Worm (Caenorhabditis elegans): ENCODE data around the gene lmd-5.

lmd-5 gene

DNA sequence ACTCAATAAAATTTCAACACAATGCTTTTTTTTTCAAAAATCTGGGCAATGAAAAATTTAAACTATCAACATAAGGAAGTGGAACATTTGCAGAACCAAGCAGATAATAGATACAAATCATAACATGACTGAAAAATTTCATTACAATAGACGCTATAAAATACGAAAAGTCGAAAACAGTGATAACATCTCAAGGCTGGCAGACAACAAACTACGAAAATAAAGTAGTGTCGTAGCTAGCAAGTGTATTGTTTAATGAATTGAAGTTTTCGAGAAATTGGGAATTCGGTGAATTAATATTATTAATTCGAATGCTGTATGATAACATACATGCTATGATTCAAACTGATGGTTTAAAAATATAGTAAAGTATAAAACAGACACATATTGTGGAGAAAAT lies 26.6 kb upstream of the lmd-5 start:
- TF ChIP-seq dao-5 (tag; optimal IDR thresholded peaks at IDR 0.05) = no peak
- no peak for TF ChIP-seq him-1 (tag; optimal IDR thresholded peaks at IDR 0.05)
- TF ChIP-seq W03F9.2 (tag; optimal IDR thresholded peaks at IDR 0.05) = no peak

DNA sequence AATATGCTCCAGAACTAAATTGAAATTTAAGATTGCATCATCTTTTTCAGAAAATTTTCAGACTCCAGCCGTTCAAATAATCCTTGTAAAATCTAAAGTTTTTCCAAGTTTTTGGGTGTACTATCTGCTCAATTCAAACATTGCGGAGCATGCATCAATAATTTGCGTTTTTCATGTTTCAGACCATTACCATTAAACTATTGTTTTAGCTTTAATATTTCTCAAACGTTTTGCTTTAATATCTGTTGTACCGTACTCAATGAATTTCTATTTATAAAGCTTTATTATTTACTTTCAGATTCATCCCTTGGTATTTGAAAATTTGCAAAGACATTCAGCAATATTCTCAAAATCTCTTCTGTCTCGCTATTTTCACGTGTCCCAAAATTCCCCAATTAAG lies 20.2 kb upstream of the lmd-5 start, which contains the start of gene odr-2:
Gene odr-2, plus strand, starts transcription at position 301 of the 400 bp plus-strand sequence.
- TF ChIP-seq him-1 (tag; optimal IDR thresholded peaks at IDR 0.05) = no peak
- TF ChIP-seq W03F9.2 (tag; optimal IDR thresholded peaks at IDR 0.05) = no peak
- no peak for TF ChIP-seq dao-5 (tag; optimal IDR thresholded peaks at IDR 0.05)

DNA sequence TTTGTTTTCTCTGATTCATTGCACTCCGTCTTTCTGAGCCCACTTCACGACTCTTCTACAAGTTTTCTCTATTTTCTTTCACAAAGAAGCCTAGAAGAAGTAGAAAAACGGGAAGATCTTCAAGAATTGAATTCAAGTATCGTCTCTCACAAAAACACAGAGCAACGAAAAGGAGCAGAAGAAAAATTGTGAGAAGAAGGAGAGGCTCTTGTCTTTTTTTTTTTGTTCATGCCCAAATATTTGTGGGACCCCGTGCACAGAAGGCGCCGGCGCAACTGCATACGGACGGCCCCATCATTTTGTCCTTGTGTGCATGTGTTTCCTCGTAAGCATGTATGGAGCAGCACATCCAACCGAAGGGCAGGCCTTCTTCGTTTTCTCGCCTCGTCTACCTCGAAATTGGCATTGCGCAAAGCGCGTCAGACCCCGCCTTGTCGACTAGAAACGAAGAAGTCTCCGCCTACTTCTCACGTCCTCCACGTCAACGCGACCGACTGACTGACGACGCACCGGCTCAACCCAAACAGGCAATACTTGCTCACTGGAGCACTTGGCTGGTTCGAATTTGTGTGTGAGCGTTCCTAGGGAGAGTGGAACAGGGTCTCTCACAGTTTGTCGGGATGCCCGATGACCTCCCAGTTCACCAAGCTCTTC lies 16.8 kb upstream of the lmd-5 start:
- TF ChIP-seq dao-5 (tag; optimal IDR thresholded peaks at IDR 0.05) = no peak
- TF ChIP-seq W03F9.2 (tag; optimal IDR thresholded peaks at IDR 0.05) = no peak
- TF ChIP-seq him-1 (tag; optimal IDR thresholded peaks at IDR 0.05) = peak; percentile 17

DNA sequence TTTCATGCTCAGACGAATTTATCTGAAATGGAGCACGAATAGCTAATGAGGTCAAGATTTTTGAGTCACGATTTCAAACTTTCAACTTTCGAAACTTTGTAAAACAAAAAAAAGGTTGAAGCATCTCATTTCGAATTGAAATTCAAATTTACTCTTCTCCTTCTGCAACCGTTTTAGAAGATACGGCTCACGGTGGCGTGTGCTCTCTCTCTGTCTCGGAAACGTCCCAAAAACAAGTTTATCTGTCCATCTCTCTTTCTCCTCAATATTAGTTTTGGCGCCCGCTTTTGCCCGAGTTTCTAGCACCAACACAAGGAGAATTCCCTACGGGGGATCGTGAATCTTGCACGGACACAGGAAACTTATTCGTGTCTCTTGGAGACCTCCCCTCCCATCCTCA lies 13.1 kb upstream of the lmd-5 start:
- TF ChIP-seq W03F9.2 (tag; optimal IDR thresholded peaks at IDR 0.05) = no peak
- no peak for TF ChIP-seq dao-5 (tag; optimal IDR thresholded peaks at IDR 0.05)
- TF ChIP-seq him-1 (tag; optimal IDR thresholded peaks at IDR 0.05) = no peak

DNA sequence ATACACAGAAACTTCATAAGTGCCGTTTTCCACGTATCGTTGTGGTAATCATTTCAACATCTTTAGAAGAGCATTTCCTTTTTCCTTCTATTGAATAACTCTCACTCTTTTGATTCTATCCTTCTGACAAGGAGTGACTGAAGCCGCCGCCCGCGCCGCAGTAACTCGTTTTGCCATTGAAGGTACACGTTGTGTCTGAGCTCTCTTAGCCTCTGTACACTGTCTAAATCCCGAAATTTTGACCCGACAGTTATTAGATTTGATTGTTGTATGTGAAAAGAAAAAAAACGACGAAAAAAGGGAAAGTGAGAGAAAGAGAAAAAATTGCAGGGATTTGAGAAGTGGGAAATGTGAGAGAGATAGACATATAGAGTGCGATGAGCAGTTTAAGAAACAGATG lies 12.2 kb upstream of the lmd-5 start:
- TF ChIP-seq W03F9.2 (tag; optimal IDR thresholded peaks at IDR 0.05) (no peak), him-1 (tag; optimal IDR thresholded peaks at IDR 0.05) (no peak), dao-5 (tag; optimal IDR thresholded peaks at IDR 0.05) (no peak)

DNA sequence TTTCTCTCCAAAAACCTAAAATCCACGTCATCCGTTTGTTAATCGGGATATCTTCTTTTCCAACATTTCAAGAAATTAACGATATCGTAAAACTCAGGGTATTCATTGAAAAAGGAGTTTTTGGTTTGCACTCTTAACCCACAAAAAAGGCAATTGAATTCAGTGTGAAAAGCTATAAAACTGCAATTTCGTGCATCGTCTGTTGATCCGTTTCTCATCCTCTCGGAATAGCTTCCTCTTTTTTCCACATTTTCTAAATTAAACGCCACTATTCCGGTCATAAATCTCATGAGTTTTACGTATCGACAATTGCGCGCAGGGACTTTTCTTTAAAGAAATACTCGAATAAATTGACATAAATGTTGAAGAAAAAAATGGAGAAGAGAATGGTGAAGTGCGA lies 11.2 kb upstream of the lmd-5 start:
- TF ChIP-seq dao-5 (tag; optimal IDR thresholded peaks at IDR 0.05) = no peak
- TF ChIP-seq W03F9.2 (tag; optimal IDR thresholded peaks at IDR 0.05) = no peak
- no peak for TF ChIP-seq him-1 (tag; optimal IDR thresholded peaks at IDR 0.05)

DNA sequence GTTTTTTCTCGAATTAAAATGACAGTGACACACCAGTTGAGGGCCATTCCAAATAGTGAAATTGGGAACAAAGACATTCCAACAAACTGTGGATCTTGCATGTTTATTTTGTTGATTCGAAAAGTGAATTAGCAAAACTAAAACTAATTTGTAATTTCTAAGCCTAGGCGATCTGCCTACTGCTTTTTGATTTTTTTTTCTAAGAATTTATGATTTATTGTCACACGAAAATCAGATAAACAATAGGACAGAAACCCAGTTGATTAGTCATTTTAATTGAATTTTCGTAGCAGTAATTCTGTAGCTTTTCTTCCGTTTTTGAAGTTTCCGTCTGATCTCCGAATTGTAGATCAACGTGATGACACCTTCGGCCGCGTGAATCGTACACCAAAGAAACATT lies 4.7 kb upstream of the lmd-5 start, which contains the start of gene srx-33:
Gene srx-33, minus strand, starts transcription at position 101 of the 400 bp plus-strand sequence.
- TF ChIP-seq dao-5 (tag; optimal IDR thresholded peaks at IDR 0.05) (no peak), him-1 (tag; optimal IDR thresholded peaks at IDR 0.05) (no peak), W03F9.2 (tag; optimal IDR thresholded peaks at IDR 0.05) (no peak)

DNA sequence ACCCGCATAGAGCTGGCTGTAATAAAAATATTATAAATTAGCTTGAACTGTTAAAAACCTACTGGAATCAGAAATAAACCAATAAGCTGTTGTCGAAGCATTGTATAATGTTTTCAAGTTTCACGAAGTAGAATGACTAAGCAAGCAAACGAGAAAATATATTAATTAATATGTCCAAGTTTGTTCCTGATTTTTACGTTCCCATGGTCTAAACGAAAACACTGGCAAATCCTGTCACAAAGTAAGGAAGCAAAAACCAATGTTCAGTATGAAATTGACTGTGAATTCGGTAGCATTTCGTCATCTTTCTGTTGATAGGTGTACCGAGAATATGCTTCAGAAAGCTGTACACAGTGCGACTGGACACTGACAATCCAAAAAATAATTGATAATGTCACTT lies 3.3 kb upstream of the lmd-5 start, which contains the start of gene srx-34:
Gene srx-34, minus strand, starts transcription at position 101 of the 400 bp plus-strand sequence.
- TF ChIP-seq W03F9.2 (tag; optimal IDR thresholded peaks at IDR 0.05) = no peak
- no peak for TF ChIP-seq him-1 (tag; optimal IDR thresholded peaks at IDR 0.05)
- TF ChIP-seq dao-5 (tag; optimal IDR thresholded peaks at IDR 0.05) = no peak

DNA sequence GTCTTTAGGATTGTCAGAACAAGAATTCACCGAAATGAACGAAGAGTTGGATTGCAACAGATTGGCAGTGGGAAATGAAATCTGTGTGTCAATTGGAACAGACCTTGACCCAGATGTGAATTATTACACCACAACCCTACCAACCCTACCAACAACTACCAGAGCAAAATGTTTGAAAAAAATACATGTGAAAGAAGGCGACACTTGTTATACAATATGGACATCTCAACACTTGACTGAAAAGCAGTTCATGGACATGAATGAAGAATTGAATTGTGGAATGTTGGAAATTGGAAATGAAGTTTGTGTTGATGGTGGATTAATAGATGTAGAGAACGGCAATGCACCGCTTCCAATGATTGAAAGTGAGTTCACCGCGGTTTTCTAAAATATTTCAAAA lies 521 bp downstream of the lmd-5 start:
- TF ChIP-seq him-1 (tag; optimal IDR thresholded peaks at IDR 0.05) = no peak
- no peak for TF ChIP-seq W03F9.2 (tag; optimal IDR thresholded peaks at IDR 0.05)
- TF ChIP-seq dao-5 (tag; optimal IDR thresholded peaks at IDR 0.05) = no peak

DNA sequence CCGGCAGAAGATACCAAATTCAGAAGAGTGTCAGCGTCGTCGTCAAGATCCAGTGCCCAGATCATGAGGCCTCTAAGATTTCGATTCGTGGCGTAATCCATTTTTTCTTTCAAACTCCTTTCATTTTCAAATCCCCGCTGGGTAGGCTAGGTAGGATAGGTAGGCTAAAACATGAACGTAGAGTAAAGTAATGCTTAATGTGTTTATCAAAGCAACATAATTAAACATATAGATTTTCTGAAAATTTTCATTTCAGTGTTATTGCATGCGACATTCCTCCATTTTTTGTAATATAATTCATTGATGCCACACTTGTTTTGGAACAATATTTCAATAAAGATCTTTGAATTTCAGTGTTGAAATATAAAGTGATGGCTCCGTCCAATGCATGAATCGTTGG lies 6.0 kb downstream of the lmd-5 start, which contains the start of gene T01C4.8:
Gene T01C4.8, minus strand, starts transcription at position 101 of the 400 bp plus-strand sequence.
- no peak for TF ChIP-seq W03F9.2 (tag; optimal IDR thresholded peaks at IDR 0.05)
- TF ChIP-seq him-1 (tag; optimal IDR thresholded peaks at IDR 0.05) = no peak
- TF ChIP-seq dao-5 (tag; optimal IDR thresholded peaks at IDR 0.05) = no peak

DNA sequence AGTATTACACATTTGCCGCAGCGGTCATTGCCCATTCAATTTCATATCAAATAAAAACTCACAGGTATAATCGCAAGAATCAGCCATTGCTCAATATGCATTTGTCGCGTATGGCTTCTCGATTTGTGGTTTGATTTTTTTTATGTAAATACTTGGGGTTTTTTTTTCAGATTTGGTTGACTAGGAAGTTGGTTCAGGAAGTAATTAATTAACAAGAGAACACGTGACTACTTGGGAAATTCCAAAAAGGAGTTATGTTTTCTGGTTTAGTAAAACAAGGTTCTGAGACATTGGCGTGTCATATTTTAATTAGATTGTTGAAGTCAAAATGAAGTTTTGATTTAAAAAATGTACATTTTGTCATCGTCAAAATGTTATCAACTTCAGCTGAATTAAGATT lies 7.5 kb downstream of the lmd-5 start, which contains the start of gene srx-36:
Gene srx-36, minus strand, starts transcription at position 101 of the 400 bp plus-strand sequence.
- TF ChIP-seq him-1 (tag; optimal IDR thresholded peaks at IDR 0.05) = no peak
- no peak for TF ChIP-seq dao-5 (tag; optimal IDR thresholded peaks at IDR 0.05)
- TF ChIP-seq W03F9.2 (tag; optimal IDR thresholded peaks at IDR 0.05) = no peak

DNA sequence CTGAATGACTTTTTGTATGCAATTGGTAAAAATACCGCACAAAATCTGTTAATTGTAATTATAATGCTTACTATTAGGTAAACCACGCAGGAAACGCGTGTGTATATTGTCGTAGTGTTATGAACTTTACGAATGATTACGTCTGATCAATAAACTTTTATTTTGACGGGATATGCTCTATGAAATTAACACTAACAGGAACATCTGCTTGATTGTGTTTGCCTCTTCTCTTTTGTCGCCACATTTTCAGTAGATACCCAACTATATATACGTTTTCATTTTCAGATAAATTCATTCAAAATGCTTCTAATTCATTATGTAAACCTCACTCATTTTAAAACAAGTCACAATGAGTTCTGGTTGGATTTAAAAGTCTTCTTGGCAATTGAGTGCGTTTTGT lies 8.8 kb downstream of the lmd-5 start, which contains the start of gene sre-10:
Gene sre-10, plus strand, starts transcription at position 301 of the 400 bp plus-strand sequence.
- TF ChIP-seq him-1 (tag; optimal IDR thresholded peaks at IDR 0.05) = no peak
- no peak for TF ChIP-seq W03F9.2 (tag; optimal IDR thresholded peaks at IDR 0.05)
- no peak for TF ChIP-seq dao-5 (tag; optimal IDR thresholded peaks at IDR 0.05)

DNA sequence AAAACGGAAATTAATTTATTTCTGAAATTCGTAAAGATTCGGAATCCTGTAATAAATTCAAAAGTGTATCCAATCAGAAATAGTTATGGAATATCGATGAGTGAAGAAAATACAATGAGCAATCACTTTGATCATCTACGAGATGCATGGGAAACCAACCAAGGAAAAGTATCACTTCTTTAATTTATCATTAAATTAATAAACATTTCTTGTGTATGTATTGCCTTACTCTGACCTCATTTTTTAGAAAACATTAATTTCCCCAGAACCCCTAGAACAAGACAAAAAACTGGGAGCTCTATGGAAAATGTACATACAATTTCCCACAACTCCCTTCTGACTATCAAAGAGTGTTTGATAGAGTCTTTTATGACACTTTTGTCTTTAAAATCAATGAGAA lies 10.5 kb downstream of the lmd-5 start, which contains the start of gene F10D2.16:
Gene F10D2.16, plus strand, starts transcription at position 301 of the 400 bp plus-strand sequence.
- TF ChIP-seq W03F9.2 (tag; optimal IDR thresholded peaks at IDR 0.05) (no peak), him-1 (tag; optimal IDR thresholded peaks at IDR 0.05) (no peak)

DNA sequence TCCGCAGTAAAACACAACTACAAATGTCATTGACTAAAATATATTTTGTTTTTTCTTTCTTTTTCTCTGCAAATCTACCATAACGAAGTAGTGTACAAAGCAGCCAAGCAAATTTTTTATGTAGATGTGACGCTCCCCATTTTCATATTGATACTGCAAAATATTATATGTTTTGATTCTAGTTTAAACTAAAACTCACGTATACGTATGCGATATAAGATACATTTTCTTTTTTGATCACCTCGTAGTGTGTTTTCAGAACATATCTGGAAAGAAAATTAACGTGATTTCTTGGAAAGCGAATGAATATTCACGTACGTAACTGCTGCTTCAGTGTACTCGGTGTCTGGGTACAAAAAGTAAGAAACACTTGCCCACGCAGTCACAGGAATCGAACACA lies 13.4 kb downstream of the lmd-5 start:
- no peak for TF ChIP-seq dao-5 (tag; optimal IDR thresholded peaks at IDR 0.05)

DNA sequence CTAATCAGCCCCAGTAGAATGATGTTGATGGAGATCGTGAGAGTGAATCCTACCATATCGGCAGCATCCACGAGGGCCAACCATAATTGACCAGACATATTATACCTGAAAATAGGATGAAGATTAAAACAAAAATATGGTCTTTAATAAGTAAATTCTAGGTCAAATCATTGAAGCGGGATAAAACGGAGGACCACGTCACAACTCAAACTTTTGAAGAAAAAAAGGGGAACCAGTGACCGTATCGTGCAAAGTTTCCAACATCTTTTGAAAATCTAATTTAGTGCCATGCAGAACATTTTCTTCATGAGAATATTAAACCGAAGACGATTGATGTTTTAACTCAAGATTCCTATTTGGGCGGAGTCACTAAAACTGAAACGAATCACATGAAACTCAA lies 14.9 kb downstream of the lmd-5 start, which contains the start of gene str-112:
Gene str-112, minus strand, starts transcription at position 101 of the 400 bp plus-strand sequence.
- TF ChIP-seq dao-5 (tag; optimal IDR thresholded peaks at IDR 0.05) (no peak), W03F9.2 (tag; optimal IDR thresholded peaks at IDR 0.05) (no peak), him-1 (tag; optimal IDR thresholded peaks at IDR 0.05) (no peak)

Data from whole organism, L4/young adult.